Fruit fly (Drosophila melanogaster) whole organism, wandering third instar larva: ENCODE measurements around the gene arg.

ENCODE experiments used
- CG9705 ChIP-seq: fragments of 200-800 bp; sonication (Bioruptor generic); optimal IDR thresholded peaks from 2 replicates; lab custom pipeline; 2018; ENCODE audit warnings: missing biosample characterization, mild to moderate bottlenecking, missing genetic modification characterization
- CrebA ChIP-seq: fragments of 200-800 bp; sonication (Bioruptor generic); optimal IDR thresholded peaks from 2 replicates; lab custom pipeline; 2016; ENCODE audit warnings: missing biosample characterization, mild to moderate bottlenecking, missing genetic modification characterization, borderline replicate concordance
- Dfd ChIP-seq: fragments of >200 bp; optimal IDR thresholded peaks from 2 replicates; lab custom pipeline; 2017; ENCODE audit warnings: missing biosample characterization, missing genetic modification characterization
- Dif ChIP-seq: fragments of 200-275, 200-300 bp; sonication (Bioruptor generic); optimal IDR thresholded peaks from 2 replicates; lab custom pipeline; 2018; ENCODE audit warnings: missing biosample characterization, missing genetic modification characterization; ENCODE audit not compliant: partially characterized antibody
- HLH106 ChIP-seq: fragments of 200-800 bp; optimal IDR thresholded peaks from 3 replicates; lab custom pipeline; 2019; ENCODE audit warnings: missing biosample characterization, mild to moderate bottlenecking, missing genetic modification characterization, moderate library complexity
- Hnf4 ChIP-seq: fragments of 200-800 bp; sonication (Bioruptor generic); optimal IDR thresholded peaks from 2 replicates; lab custom pipeline; 2016; ENCODE audit warnings: missing biosample characterization, mild to moderate bottlenecking, missing genetic modification characterization
- Hr78 ChIP-seq: fragments of >200 bp; optimal IDR thresholded peaks from 2 replicates; lab custom pipeline; 2017; ENCODE audit warnings: missing biosample characterization, missing genetic modification characterization
- Jra ChIP-seq: sonication (Bioruptor generic); optimal IDR thresholded peaks from 2 replicates; lab custom pipeline; 2016; ENCODE audit warnings: missing biosample characterization, missing genetic modification characterization
- Myc ChIP-seq: fragments of >200 bp; optimal IDR thresholded peaks from 2 replicates; lab custom pipeline; 2017
- OdsH ChIP-seq: fragments of 200-800 bp; sonication (Bioruptor generic); optimal IDR thresholded peaks from 2 replicates; lab custom pipeline; 2016; ENCODE audit warnings: missing biosample characterization, mild to moderate bottlenecking, missing genetic modification characterization
- Rel ChIP-seq, 2 experiments: fragments of 200-800 bp; sonication (Bioruptor generic) in 1 of 2; optimal IDR thresholded peaks; 2 replicates in 1 of 2; 3 replicates in 1 of 2; lab custom pipeline; 2016 to 2019; ENCODE audit warnings: mild to moderate bottlenecking in 2 of 2, missing biosample characterization in 2 of 2, missing genetic modification characterization in 2 of 2, moderate library complexity in 1 of 2
- br ChIP-seq: fragments of 200-800 bp; sonication (Bioruptor generic); optimal IDR thresholded peaks from 2 replicates; lab custom pipeline; 2016; ENCODE audit warnings: missing biosample characterization, missing genetic modification characterization
- dl ChIP-seq, 2 experiments: fragments of 175-275, 200-275 bp in 1 of 2; fragments of 200-275 bp in 1 of 2; sonication (Bioruptor generic); optimal IDR thresholded peaks; lab custom pipeline; 2018; ENCODE audit warnings: mild to moderate bottlenecking in 2 of 2, missing biosample characterization in 2 of 2, missing genetic modification characterization in 2 of 2, moderate library complexity in 2 of 2; ENCODE audit not compliant: partially characterized antibody in 2 of 2, insufficient read depth in 1 of 2
- foxo ChIP-seq, 2 experiments: fragments of 200-800 bp; sonication (Bioruptor generic); optimal IDR thresholded peaks; 2 replicates in 1 of 2; 3 replicates in 1 of 2; lab custom pipeline; 2016 to 2017; ENCODE audit warnings: missing biosample characterization in 2 of 2, missing genetic modification characterization in 2 of 2
- fru ChIP-seq: fragments of 200-800 bp; sonication (Bioruptor generic); optimal IDR thresholded peaks from 3 replicates; lab custom pipeline; 2016; ENCODE audit warnings: missing biosample characterization, mild to moderate bottlenecking, missing genetic modification characterization
- h ChIP-seq: fragments of 200-800 bp; sonication (Bioruptor generic); optimal IDR thresholded peaks from 3 replicates; lab custom pipeline; 2016; ENCODE audit warnings: missing biosample characterization, mild to moderate bottlenecking, missing genetic modification characterization
- jim ChIP-seq: fragments of 175-275, 200-325 bp; sonication (Bioruptor generic); optimal IDR thresholded peaks from 2 replicates; lab custom pipeline; 2016; ENCODE audit warnings: missing biosample characterization, mild to moderate bottlenecking, missing genetic modification characterization
- pan ChIP-seq: fragments of >200 bp; optimal IDR thresholded peaks from 2 replicates; lab custom pipeline; 2017
- psq ChIP-seq: fragments of 200-800 bp; sonication (Bioruptor generic); optimal IDR thresholded peaks from 3 replicates; lab custom pipeline; 2017; ENCODE audit warnings: missing biosample characterization, mild to moderate bottlenecking, missing genetic modification characterization, moderate library complexity
- rgr ChIP-seq: fragments of 200-800 bp; sonication (Bioruptor generic); optimal IDR thresholded peaks from 3 replicates; lab custom pipeline; 2016; ENCODE audit warnings: missing biosample characterization, mild to moderate bottlenecking, missing genetic modification characterization
- sage ChIP-seq: fragments of 200-800 bp; sonication (Bioruptor generic); optimal IDR thresholded peaks from 2 replicates; lab custom pipeline; 2016; ENCODE audit warnings: missing biosample characterization, mild to moderate bottlenecking, missing genetic modification characterization
- sv ChIP-seq: fragments of 200-800 bp; sonication (Bioruptor generic); optimal IDR thresholded peaks from 3 replicates; lab custom pipeline; 2016; ENCODE audit warnings: missing biosample characterization, missing genetic modification characterization
- tai ChIP-seq: sonication (Bioruptor generic); optimal IDR thresholded peaks from 2 replicates; lab custom pipeline; 2016; ENCODE audit warnings: missing biosample characterization, missing genetic modification characterization
- woc ChIP-seq: sonication (Bioruptor generic); optimal IDR thresholded peaks from 2 replicates; lab custom pipeline; 2016; ENCODE audit warnings: missing biosample characterization, mild to moderate bottlenecking, missing genetic modification characterization

The arg gene

dm6 chrX:525610-526009 is 16.4 kb downstream of the arg start:
- no peak for TF ChIP-seq dl (GFP tag; optimal IDR thresholded peaks at IDR 0.05; lab: Kevin White, UChicago; ENCODE audit: insufficient read depth in 1 of 2, partially characterized antibody in 2 of 2)

DNA sequence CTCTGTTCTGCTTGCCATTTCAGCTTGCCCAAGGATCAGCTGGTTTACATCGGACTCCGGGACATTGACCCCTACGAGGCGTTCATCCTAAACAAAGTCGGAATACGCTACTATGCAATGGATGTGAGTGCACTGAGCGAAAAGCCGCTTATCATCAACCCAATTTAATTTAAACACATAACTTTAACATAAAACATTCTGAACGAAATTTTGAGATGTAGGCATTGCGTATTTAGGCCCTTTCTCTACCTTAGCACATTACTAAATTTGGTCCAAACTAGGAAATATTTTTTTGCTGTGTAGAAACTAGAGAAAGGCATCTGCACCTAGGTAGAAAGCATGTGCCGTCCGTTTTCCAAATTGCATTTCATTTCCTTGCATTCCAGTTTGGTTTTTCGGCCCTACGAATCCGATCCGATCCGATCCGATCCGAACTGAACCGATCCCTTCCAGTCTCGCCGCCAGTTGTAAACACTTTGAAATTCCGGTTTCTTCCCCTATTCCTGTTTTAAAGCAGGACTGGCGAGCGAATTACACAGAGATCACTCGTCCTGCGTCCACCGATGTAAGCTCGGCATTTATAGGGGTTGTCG is 17.3 kb downstream of the arg start:
- no peak for TF ChIP-seq jim
- TF ChIP-seq Hr78 = no peak
- TF ChIP-seq sv (GFP tag; lab: Kevin White, UChicago) = peak; percentile 51

- no peak for TF ChIP-seq CG9705 (GFP tag; lab: Kevin White, UChicago)
- peak; percentile 46 for TF ChIP-seq Myc (lab: Kevin White, UChicago)
- TF ChIP-seq rgr (GFP tag; lab: Kevin White, UChicago) = peak; percentile 6
Measured at dm6 chrX:529724-530603, 20.7 kb downstream of the arg start, which contains the start of the genes CG4293 and Appl. CG4293 (minus strand) TSS chrX:530291. Appl (plus strand) TSS chrX:530501.

DNA sequence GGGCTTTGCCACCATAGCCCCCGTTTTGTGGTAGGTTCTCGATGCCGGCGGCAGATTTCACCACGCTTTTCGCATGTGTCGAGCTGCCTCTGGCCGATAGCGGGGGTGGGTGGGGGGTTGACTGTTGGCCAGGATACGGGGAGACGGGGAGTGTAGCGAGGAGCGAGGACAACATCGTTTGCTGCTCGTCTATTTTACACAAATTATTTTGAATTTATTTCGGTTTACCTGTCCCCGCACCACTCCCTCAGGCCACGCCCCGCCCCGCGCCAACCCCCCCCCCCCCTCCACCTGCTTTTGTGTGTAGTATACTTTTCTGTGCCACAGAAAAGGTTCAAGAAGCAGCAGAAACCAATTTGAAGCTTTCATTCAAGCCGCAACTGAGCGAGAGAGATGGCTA is 32.8 kb downstream of the arg start:
- TF ChIP-seq h (GFP tag; lab: Kevin White, UChicago) = no peak
- no peak for TF ChIP-seq Hr78
- TF ChIP-seq fru (GFP tag; lab: Kevin White, UChicago) = no peak
- TF ChIP-seq Rel (GFP tag; optimal IDR thresholded peaks at IDR 0.05; lab: Kevin White, UChicago) = no peak
- no peak for TF ChIP-seq Rel (tag; optimal IDR thresholded peaks at IDR 0.05; lab: Kevin White, UChicago)
- TF ChIP-seq HLH106 (tag; lab: Kevin White, UChicago) = no peak
- no peak for TF ChIP-seq Hnf4 (GFP tag; lab: Kevin White, UChicago)
- TF ChIP-seq sage (GFP tag; lab: Kevin White, UChicago) = no peak
- no peak for TF ChIP-seq pan (lab: Kevin White, UChicago)
- no peak for TF ChIP-seq psq (GFP tag; lab: Kevin White, UChicago)
- TF ChIP-seq br (GFP tag; lab: Kevin White, UChicago) = no peak
- no peak for TF ChIP-seq woc
- no peak for TF ChIP-seq sv (GFP tag; lab: Kevin White, UChicago)
- TF ChIP-seq OdsH (GFP tag; lab: Kevin White, UChicago) = no peak
- no peak for TF ChIP-seq tai (GFP tag; lab: Kevin White, UChicago)
- no peak for TF ChIP-seq CG9705 (GFP tag; lab: Kevin White, UChicago)

- TF ChIP-seq Dfd (GFP tag; lab: Kevin White, UChicago) = no peak
- no peak for TF ChIP-seq CrebA (GFP tag; lab: Kevin White, UChicago)
- no peak for TF ChIP-seq psq (GFP tag; lab: Kevin White, UChicago)
- no peak for TF ChIP-seq rgr (GFP tag; lab: Kevin White, UChicago)
- no peak for TF ChIP-seq OdsH (GFP tag; lab: Kevin White, UChicago)
- TF ChIP-seq Myc (lab: Kevin White, UChicago) = no peak
- TF ChIP-seq Jra (GFP tag; lab: Kevin White, UChicago) = no peak
- TF ChIP-seq foxo (GFP tag; optimal IDR thresholded peaks at IDR 0.05; lab: Kevin White, UChicago) = no peak
- TF ChIP-seq br (GFP tag; lab: Kevin White, UChicago) = no peak
- no peak for TF ChIP-seq HLH106 (tag; lab: Kevin White, UChicago)
- no peak for TF ChIP-seq tai (GFP tag; lab: Kevin White, UChicago)
- no peak for TF ChIP-seq pan (lab: Kevin White, UChicago)
- TF ChIP-seq Dif (GFP tag; lab: Kevin White, UChicago) = no peak
Measured at dm6 chrX:546372-547006, 37.3 kb downstream of the arg start.
